Fruit fly (Drosophila melanogaster) whole organism: ENCODE measurements around the gene CG4151.

ENCODE experiments used
- CG8478 ChIP-seq: fragments of >200 bp; optimal IDR thresholded peaks from 2 replicates; lab custom pipeline; 2018; ENCODE audit warnings: inconsistent platforms
- EcR ChIP-seq, 2 experiments: fragments of >200 bp; optimal IDR thresholded peaks; 2 replicates each; lab custom pipeline; 2017; ENCODE audit warnings: missing biosample characterization in 2 of 2, missing genetic modification characterization in 2 of 2, missing genetic modification reagents in 2 of 2
- pan ChIP-seq: fragments of >200 bp; optimal IDR thresholded peaks from 2 replicates; lab custom pipeline; 2017
- psq ChIP-seq: fragments of >200 bp; optimal IDR thresholded peaks from 2 replicates; lab custom pipeline; 2017
- usp ChIP-seq: fragments of >200 bp; optimal IDR thresholded peaks from 2 replicates; lab custom pipeline; 2017; ENCODE audit warnings: missing biosample characterization, missing genetic modification characterization, mixed read lengths

dm6 chrX:5518196-5518595 is 16.9 kb downstream of the CG4151 start:
- TF ChIP-seq psq (lab: Kevin White, UChicago) (no peak), pan (lab: Kevin White, UChicago) (no peak), CG8478 (no peak), usp (GFP tag; lab: Kevin White, UChicago) (no peak), EcR (GFP tag; optimal IDR thresholded peaks at IDR 0.05; lab: Kevin White, UChicago) (no peak)
